Fruit fly (Drosophila melanogaster): Measurements from ENCODE around the gene cdi.
A peak's percentile ranks its signal among the peaks of the same experiment; 100 is the strongest.

Gene cdi

DNA sequence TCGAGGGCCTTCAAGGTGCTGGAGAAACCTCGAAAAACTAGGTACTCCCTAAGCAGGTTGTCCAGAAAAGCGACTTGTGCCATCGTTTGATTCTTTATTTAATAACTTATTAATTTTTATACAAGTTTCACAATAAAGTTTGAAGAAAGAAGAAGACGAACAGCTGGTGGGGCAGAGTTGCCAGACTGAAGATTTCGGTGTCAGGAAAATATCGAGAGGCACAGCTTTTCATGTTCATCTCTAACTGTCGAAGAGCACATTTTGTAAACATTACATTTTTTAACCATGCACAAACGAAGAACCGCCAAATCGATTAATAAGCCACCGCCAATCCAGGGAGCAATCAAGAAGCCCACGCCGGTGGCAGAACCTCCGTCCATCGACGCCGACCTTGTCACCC is 70.2 kb downstream of the cdi start, which contains the start of the genes CG6005 and CG14286:
Gene CG6005, minus strand, starts transcription at position 169 of the 400 bp plus-strand sequence.
Gene CG14286, plus strand, starts transcription at position 231 of the 400 bp plus-strand sequence.
- TF ChIP-seq gl (tag; optimal IDR thresholded peaks at IDR 0.05) (no peak), CG10348 (GFP tag; IDR thresholded peaks at IDR 0.05) (no peak), rn (GFP tag; IDR thresholded peaks at IDR 0.05) (no peak), Pif1A (GFP tag; optimal IDR thresholded peaks at IDR 0.05) (no peak), CG13204 (GFP tag; optimal IDR thresholded peaks at IDR 0.05) (no peak), CG34367 (tag; optimal IDR thresholded peaks at IDR 0.05) (no peak), CG32121 (GFP tag; IDR thresholded peaks at IDR 0.05) (peak; percentile 32; the same call in 1 of the 2 replicates), fd96Ca (GFP tag; IDR thresholded peaks at IDR 0.05) (0 out of 3 replicates have a peak, but pooled peaks have one; percentile 32), CG4496 (GFP tag; IDR thresholded peaks at IDR 0.05) (peak; percentile 70), Ets98B (GFP tag; IDR thresholded peaks at IDR 0.05) (peak; percentile 45), CG15710 (tag; optimal IDR thresholded peaks at IDR 0.05) (peak; percentile 13), CG8301 (tag; optimal IDR thresholded peaks at IDR 0.05) (no peak)

DNA sequence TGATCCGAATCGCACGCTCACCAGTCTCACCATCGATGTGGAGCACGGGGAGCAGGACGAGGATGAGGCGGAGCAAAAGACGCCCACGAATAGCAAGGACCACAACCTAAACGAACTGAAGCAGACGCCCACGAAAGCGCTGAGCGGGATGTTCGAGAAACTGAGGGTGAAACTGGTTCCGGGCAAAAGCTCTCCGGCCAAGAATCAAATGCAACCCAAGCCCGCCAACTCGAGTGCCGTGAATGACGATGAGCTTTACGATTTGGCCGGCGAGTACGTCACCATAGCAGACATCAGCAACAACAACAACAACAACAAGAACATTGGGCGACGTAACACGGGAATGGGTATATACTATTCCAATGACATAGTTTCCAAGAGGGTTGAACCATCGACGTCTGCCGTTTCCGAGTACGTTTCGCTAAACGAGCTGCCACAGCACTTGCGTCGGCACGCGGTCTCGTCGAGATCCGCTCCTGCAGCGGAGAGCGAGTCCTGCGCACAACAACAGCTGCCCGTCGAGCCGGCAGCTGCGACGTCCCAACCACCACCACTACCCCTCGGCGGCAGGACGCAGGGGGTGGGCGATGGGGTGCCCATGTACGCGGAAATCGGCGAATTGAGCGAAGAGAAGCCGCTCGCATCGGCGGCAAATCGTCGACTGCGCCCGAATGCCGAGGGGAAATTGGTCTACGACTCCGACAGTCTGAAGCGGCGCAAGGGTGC is 76.6 kb downstream of the cdi start:
- TF ChIP-seq CG13204 (GFP tag; optimal IDR thresholded peaks at IDR 0.05) (peak; percentile 94), CG9948 (tag; optimal IDR thresholded peaks at IDR 0.05) (no peak), EcR (GFP tag; optimal IDR thresholded peaks at IDR 0.05) (peak; percentile 20)

DNA sequence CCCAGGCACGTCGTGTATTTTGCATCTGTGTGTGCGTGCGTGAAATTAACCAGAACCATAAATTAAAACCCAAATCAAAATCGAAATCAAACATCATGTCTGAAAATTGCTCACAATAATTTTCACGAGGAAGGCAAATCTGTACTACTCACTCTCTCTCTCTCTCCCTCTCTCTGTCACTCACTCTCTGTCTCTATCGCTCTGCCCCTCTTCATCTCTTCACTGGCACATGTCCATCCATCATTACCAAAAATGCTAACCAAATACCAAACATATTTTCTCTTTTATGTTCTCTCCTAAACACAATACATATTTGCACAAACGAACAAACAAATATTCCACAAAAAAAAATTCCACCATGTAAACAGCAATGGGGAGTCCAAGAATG is 78.7 kb downstream of the cdi start:
- TF ChIP-seq CG15710 (tag; optimal IDR thresholded peaks at IDR 0.05), result no peak
- TF ChIP-seq CG12605 (GFP tag; IDR thresholded peaks at IDR 0.05), result no peak
- TF ChIP-seq CG17806 (tag; optimal IDR thresholded peaks at IDR 0.05), result no peak
- TF ChIP-seq CG4496 (GFP tag; IDR thresholded peaks at IDR 0.05), result no peak
- TF ChIP-seq Snoo (tag; optimal IDR thresholded peaks at IDR 0.05), result no peak
- TF ChIP-seq EcR (GFP tag; optimal IDR thresholded peaks at IDR 0.05), result no peak
- TF ChIP-seq gl (tag; optimal IDR thresholded peaks at IDR 0.05), result no peak
- no peak for TF ChIP-seq CG34367 (tag; optimal IDR thresholded peaks at IDR 0.05)
- TF ChIP-seq Ets98B (GFP tag; IDR thresholded peaks at IDR 0.05), result no peak
- no peak for TF ChIP-seq CG32121 (GFP tag; IDR thresholded peaks at IDR 0.05)
- TF ChIP-seq CG8301 (tag; optimal IDR thresholded peaks at IDR 0.05), result no peak
- no peak for TF ChIP-seq D1 (tag; optimal IDR thresholded peaks at IDR 0.05)
- no peak for TF ChIP-seq CG13204 (GFP tag; optimal IDR thresholded peaks at IDR 0.05)
- no peak for TF ChIP-seq Pif1B (GFP tag; optimal IDR thresholded peaks at IDR 0.05)
- TF ChIP-seq CG8159 (tag; optimal IDR thresholded peaks at IDR 0.05), result no peak

DNA sequence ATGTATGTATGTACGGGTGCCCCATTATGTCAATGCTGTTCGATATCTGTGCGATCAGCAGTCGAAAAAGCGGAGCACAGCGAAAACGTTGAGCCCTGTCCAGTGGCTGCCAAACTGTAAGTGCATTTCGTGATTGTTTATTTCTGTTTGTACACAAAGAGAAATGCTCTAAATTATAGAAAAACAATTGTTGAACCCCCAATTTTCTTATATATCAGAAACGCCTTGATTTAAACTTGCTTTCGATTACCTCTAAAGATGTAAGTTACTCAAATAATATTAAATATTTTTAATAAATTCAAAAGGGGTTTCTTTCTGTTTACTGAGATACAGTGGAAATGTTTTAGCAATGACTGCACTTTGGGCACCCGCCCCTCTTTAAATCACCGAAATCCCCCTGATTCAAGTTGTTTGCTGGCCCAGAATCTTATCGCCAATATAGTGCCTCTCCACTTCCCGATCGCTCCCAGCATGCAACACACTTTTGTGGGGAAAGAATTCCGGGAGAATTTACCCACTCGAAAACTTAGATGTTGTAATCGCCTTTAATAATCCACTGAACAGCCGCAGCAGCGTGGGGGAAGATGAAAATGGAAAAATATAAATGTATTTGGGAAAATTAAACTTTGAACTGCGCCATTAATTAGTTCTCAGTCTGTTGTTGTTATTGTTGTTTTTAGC is 79.2 kb downstream of the cdi start:
- no peak for TF ChIP-seq Pif1A (GFP tag; optimal IDR thresholded peaks at IDR 0.05)
- no peak for TF ChIP-seq D1 (tag; optimal IDR thresholded peaks at IDR 0.05)
- TF ChIP-seq CG10348 (GFP tag; IDR thresholded peaks at IDR 0.05), result no peak
- TF ChIP-seq CG8301 (tag; optimal IDR thresholded peaks at IDR 0.05), result peak; percentile 29
- TF ChIP-seq CG8159 (tag; optimal IDR thresholded peaks at IDR 0.05), result no peak
- TF ChIP-seq CG14655 (GFP tag; optimal IDR thresholded peaks at IDR 0.05), result no peak
- no peak for TF ChIP-seq Snoo (tag; optimal IDR thresholded peaks at IDR 0.05)
- peak; percentile 68; the same call in 1 of the 2 replicates for TF ChIP-seq Ets98B (GFP tag; IDR thresholded peaks at IDR 0.05)
- TF ChIP-seq CG15710 (tag; optimal IDR thresholded peaks at IDR 0.05), result no peak
- no peak for TF ChIP-seq fd96Ca (GFP tag; IDR thresholded peaks at IDR 0.05)
- TF ChIP-seq CG12605 (GFP tag; IDR thresholded peaks at IDR 0.05), result peak; percentile 36
- TF ChIP-seq Pif1B (GFP tag; optimal IDR thresholded peaks at IDR 0.05), result no peak
- 0 out of 2 replicates have a peak, but pooled peaks have one; percentile 16 for TF ChIP-seq rn (GFP tag; IDR thresholded peaks at IDR 0.05)
- TF ChIP-seq CG34367 (tag; optimal IDR thresholded peaks at IDR 0.05), result no peak
- TF ChIP-seq CG13204 (GFP tag; optimal IDR thresholded peaks at IDR 0.05), result no peak
- TF ChIP-seq CG9948 (tag; optimal IDR thresholded peaks at IDR 0.05), result peak; percentile 16
- peak; percentile 9 for TF ChIP-seq CG17806 (tag; optimal IDR thresholded peaks at IDR 0.05)
- no peak for TF ChIP-seq EcR (GFP tag; optimal IDR thresholded peaks at IDR 0.05)
- TF ChIP-seq CG4496 (GFP tag; IDR thresholded peaks at IDR 0.05), result peak; percentile 56; the same call in 1 of the 3 replicates
- TF ChIP-seq gl (tag; optimal IDR thresholded peaks at IDR 0.05), result no peak
- TF ChIP-seq CG32121 (GFP tag; IDR thresholded peaks at IDR 0.05), result peak; percentile 62

DNA sequence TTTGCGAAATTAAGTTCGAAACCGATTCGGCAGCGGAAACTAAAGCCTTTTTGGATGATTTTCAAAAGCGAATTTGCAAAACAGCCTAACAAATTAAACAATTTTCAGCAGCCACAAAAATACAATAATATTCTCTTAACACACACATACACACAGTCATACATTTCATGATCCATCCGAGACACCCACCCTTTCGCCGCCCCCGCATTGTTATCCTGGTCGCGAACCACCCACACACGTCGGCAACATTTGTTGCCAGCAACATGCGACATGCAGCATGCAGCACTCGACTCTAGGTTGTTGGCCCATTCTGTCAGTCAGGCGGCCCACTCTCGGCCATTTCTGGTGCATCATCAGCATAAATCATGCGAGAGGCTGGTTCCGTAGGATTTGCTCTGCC is 80.0 kb downstream of the cdi start:
- no peak for TF ChIP-seq CG8159 (tag; optimal IDR thresholded peaks at IDR 0.05)
- no peak for TF ChIP-seq CG34367 (tag; optimal IDR thresholded peaks at IDR 0.05)
- TF ChIP-seq CG32121 (GFP tag; IDR thresholded peaks at IDR 0.05), result no peak
- no peak for TF ChIP-seq CG12605 (GFP tag; IDR thresholded peaks at IDR 0.05)
- no peak for TF ChIP-seq CG9948 (tag; optimal IDR thresholded peaks at IDR 0.05)
- TF ChIP-seq Snoo (tag; optimal IDR thresholded peaks at IDR 0.05), result no peak
- no peak for TF ChIP-seq gl (tag; optimal IDR thresholded peaks at IDR 0.05)
- no peak for TF ChIP-seq Pif1A (GFP tag; optimal IDR thresholded peaks at IDR 0.05)
- no peak for TF ChIP-seq Ets98B (GFP tag; IDR thresholded peaks at IDR 0.05)
- no peak for TF ChIP-seq EcR (GFP tag; optimal IDR thresholded peaks at IDR 0.05)
- TF ChIP-seq CG10348 (GFP tag; IDR thresholded peaks at IDR 0.05), result no peak
- no peak for TF ChIP-seq Pif1B (GFP tag; optimal IDR thresholded peaks at IDR 0.05)
- TF ChIP-seq CG17806 (tag; optimal IDR thresholded peaks at IDR 0.05), result no peak

DNA sequence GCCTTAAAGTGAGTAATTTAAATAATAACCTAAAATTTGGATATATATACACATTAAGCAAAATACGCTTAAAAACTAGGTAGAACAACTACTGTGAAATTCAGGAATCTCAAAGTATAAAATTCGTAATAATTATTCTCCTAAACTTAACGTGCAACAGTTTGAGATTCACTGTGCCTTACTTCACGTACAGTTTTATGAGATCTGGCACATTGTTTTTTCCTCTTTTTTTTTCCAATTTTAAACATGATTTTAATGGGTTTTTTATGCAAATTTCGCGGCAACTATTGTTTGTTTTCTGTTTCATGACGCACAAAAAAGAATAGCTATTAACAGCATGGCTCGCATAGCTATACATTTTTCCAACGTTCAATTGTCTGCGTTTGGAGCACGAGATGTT is 82.2 kb downstream of the cdi start:
- TF ChIP-seq CG8301 (tag; optimal IDR thresholded peaks at IDR 0.05), result no peak
- no peak for TF ChIP-seq D1 (tag; optimal IDR thresholded peaks at IDR 0.05)
- no peak for TF ChIP-seq CG15710 (tag; optimal IDR thresholded peaks at IDR 0.05)
- TF ChIP-seq rn (GFP tag; IDR thresholded peaks at IDR 0.05), result no peak
- TF ChIP-seq CG8159 (tag; optimal IDR thresholded peaks at IDR 0.05), result no peak
- TF ChIP-seq Pif1B (GFP tag; optimal IDR thresholded peaks at IDR 0.05), result no peak
- no peak for TF ChIP-seq EcR (GFP tag; optimal IDR thresholded peaks at IDR 0.05)
- TF ChIP-seq Pif1A (GFP tag; optimal IDR thresholded peaks at IDR 0.05), result no peak
- TF ChIP-seq CG9948 (tag; optimal IDR thresholded peaks at IDR 0.05), result no peak
- TF ChIP-seq CG32121 (GFP tag; IDR thresholded peaks at IDR 0.05), result no peak
- TF ChIP-seq CG4496 (GFP tag; IDR thresholded peaks at IDR 0.05), result no peak
- no peak for TF ChIP-seq CG14655 (GFP tag; optimal IDR thresholded peaks at IDR 0.05)
- TF ChIP-seq fd96Ca (GFP tag; IDR thresholded peaks at IDR 0.05), result no peak

Data from whole organism, pupa.